ENCODE assay signal across 1 fruit fly cellular context in the genomic region with DNA sequence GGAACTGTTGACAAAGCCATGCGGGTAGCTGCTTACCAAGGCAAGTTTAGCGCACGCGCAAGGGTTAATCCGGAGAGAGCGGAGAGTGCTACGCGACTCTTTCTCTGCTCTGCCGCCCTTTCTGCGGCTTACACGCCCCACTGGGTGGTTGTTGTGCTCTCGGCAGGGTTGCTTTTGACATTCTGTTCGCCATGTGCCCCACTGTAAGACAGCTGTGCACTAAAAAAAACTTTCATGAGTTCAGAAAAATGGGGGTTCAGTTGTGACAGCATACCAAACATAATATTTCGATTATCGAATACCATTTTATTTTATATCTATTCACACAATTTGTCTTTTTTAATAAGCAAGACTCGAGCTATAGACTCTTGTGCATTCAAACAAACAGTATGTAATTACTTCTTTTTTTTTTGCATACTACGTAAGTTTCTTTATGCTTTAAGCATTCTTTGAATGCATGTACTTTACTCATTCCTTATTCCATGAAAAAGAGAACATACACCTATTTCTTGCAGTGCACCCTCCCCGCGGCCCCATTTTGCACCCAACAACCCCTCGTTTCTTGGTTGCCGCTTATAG.
TF ChIP-seq lines count a peak whose summit lies in the region.

No protein-coding gene starts in this region.

TF ChIP-seq in whole organism, embryonic, 481 proteins besides CTCF, POLR2A, EP300 and RAD21 (continued from another document and continues in another):
- TF ChIP-seq prd (optimal IDR thresholded peaks at IDR 0.05; lab: Kevin White, UChicago) (no peak), prd (GFP tag; IDR thresholded peaks at IDR 0.05; lab: Robert Waterston, UW) (peak; percentile 34; the same call in 1 of the 3 replicates), dimm (GFP tag; IDR thresholded peaks at IDR 0.05; lab: Robert Waterston, UW) (no peak), CG10959 (GFP tag; IDR thresholded peaks at IDR 0.05; lab: Robert Waterston, UW) (no peak), CG8388 (GFP tag; optimal IDR thresholded peaks at IDR 0.05; lab: Kevin White, UChicago) (peak; percentile 46), CG30020 (tag; optimal IDR thresholded peaks at IDR 0.05; lab: Kevin White, UChicago) (no peak), bbx (GFP tag; IDR thresholded peaks at IDR 0.05; lab: Robert Waterston, UW; ENCODE audit: partially characterized antibody) (no peak), CG10543 (GFP tag; optimal IDR thresholded peaks at IDR 0.05; lab: Kevin White, UChicago) (peak; percentile 76), CG9437 (GFP tag; optimal IDR thresholded peaks at IDR 0.05; lab: Kevin White, UChicago) (peak; percentile 39), Hr51 (GFP tag; optimal IDR thresholded peaks at IDR 0.05; lab: Kevin White, UChicago) (peak in 1 of 2 experiments; percentile 68), sens-2 (GFP tag; IDR thresholded peaks at IDR 0.05; lab: Robert Waterston, UW) (no peak), cad (GFP tag; optimal IDR thresholded peaks at IDR 0.05; lab: Kevin White, UChicago) (no peak), CG15479 (GFP tag; optimal IDR thresholded peaks at IDR 0.05; lab: Kevin White, UChicago) (no peak), CG1647 (GFP tag; optimal IDR thresholded peaks at IDR 0.05; lab: Kevin White, UChicago) (no peak), CG42726 (GFP tag; IDR thresholded peaks at IDR 0.05; lab: Robert Waterston, UW; ENCODE audit: partially characterized antibody) (no peak), CG17568 (GFP tag; optimal IDR thresholded peaks at IDR 0.05; lab: Kevin White, UChicago) (no peak), toy (GFP tag; IDR thresholded peaks at IDR 0.05; lab: Robert Waterston, UW) (no peak), CG9215 (GFP tag; IDR thresholded peaks at IDR 0.05; lab: Robert Waterston, UW) (peak; percentile 27; the same call in 1 of the 2 replicates), CG8281 (tag; optimal IDR thresholded peaks at IDR 0.05; lab: Kevin White, UChicago) (peak; percentile 8), Ada2b (GFP tag; IDR thresholded peaks at IDR 0.05; lab: Robert Waterston, UW) (peak; percentile 32; the same call in 1 of the 2 replicates), MTF-1 (GFP tag; optimal IDR thresholded peaks at IDR 0.05; lab: Kevin White, UChicago; ENCODE audit: borderline replicate concordance) (no peak), Gug (GFP tag; IDR thresholded peaks at IDR 0.05; lab: Robert Waterston, UW) (0 out of 4 replicates have a peak, but pooled peaks have one; percentile 8), CG7556 (GFP tag; optimal IDR thresholded peaks at IDR 0.05; lab: Kevin White, UChicago) (peak; percentile 80), Atf3 (GFP tag; optimal IDR thresholded peaks at IDR 0.05; lab: Kevin White, UChicago) (peak; percentile 10), CG13424 (tag; optimal IDR thresholded peaks at IDR 0.05; lab: Kevin White, UChicago) (peak; percentile 67), wek (GFP tag; optimal IDR thresholded peaks at IDR 0.05; lab: Kevin White, UChicago) (no peak), az2 (GFP tag; optimal IDR thresholded peaks at IDR 0.05; lab: Kevin White, UChicago) (no peak), Mrtf (GFP tag; IDR thresholded peaks at IDR 0.05; lab: Robert Waterston, UW) (no peak), ara (GFP tag; IDR thresholded peaks at IDR 0.05; lab: Robert Waterston, UW) (no peak), CG14050 (GFP tag; IDR thresholded peaks at IDR 0.05; lab: Robert Waterston, UW) (no peak), eve (GFP tag; optimal IDR thresholded peaks at IDR 0.05; lab: Kevin White, UChicago) (peak in 1 of 2 experiments; percentile 84), oc (tag; optimal IDR thresholded peaks at IDR 0.05; lab: Kevin White, UChicago) (no peak), GATAe (GFP tag; conservative IDR thresholded peaks at IDR 0.05; lab: Robert Waterston, UW) (no peak), CG14710 (tag; optimal IDR thresholded peaks at IDR 0.05; lab: Kevin White, UChicago) (no peak), stc (GFP tag; IDR thresholded peaks at IDR 0.05; lab: Robert Waterston, UW) (no peak), pum (GFP tag; optimal IDR thresholded peaks at IDR 0.05; lab: Kevin White, UChicago) (no peak), C15 (GFP tag; IDR thresholded peaks at IDR 0.05; lab: Robert Waterston, UW) (no peak), CG8924 (tag; optimal IDR thresholded peaks at IDR 0.05; lab: Kevin White, UChicago) (peak; percentile 43), CG12942 (GFP tag; optimal IDR thresholded peaks at IDR 0.05; lab: Kevin White, UChicago) (no peak), CG6854 (GFP tag; optimal IDR thresholded peaks at IDR 0.05; lab: Kevin White, UChicago) (peak; percentile 63), Tbp (GFP tag; optimal IDR thresholded peaks at IDR 0.05; lab: Kevin White, UChicago) (no peak), CG1233 (GFP tag; optimal IDR thresholded peaks at IDR 0.05; lab: Kevin White, UChicago) (peak; percentile 41), CG2202 (tag; optimal IDR thresholded peaks at IDR 0.05; lab: Kevin White, UChicago) (no peak), so (GFP tag; IDR thresholded peaks at IDR 0.05; lab: Robert Waterston, UW) (0 out of 3 replicates have a peak, but pooled peaks have one; percentile 8), HmgD (GFP tag; optimal IDR thresholded peaks at IDR 0.05; lab: Kevin White, UChicago) (no peak), fd3F (GFP tag; optimal IDR thresholded peaks at IDR 0.05; lab: Kevin White, UChicago) (peak; percentile 8), Bteb2 (GFP tag; optimal IDR thresholded peaks at IDR 0.05; lab: Kevin White, UChicago) (no peak), NfI (GFP tag; optimal IDR thresholded peaks at IDR 0.05; lab: Kevin White, UChicago) (peak; percentile 53), Elba2 (GFP tag; optimal IDR thresholded peaks at IDR 0.05; lab: Kevin White, UChicago) (no peak), tap (tag; optimal IDR thresholded peaks at IDR 0.05; lab: Kevin White, UChicago) (no peak), CG11695 (GFP tag; IDR thresholded peaks at IDR 0.05; lab: Robert Waterston, UW) (0 out of 3 replicates have a peak, but pooled peaks have one; percentile 37), CG17359 (tag; optimal IDR thresholded peaks at IDR 0.05; lab: Kevin White, UChicago) (peak; percentile 47), dmrt99B (tag; optimal IDR thresholded peaks at IDR 0.05; lab: Kevin White, UChicago) (peak; percentile 73), CG32532 (GFP tag; IDR thresholded peaks at IDR 0.05; lab: Robert Waterston, UW) (peak; percentile 30; the same call in 1 of the 2 replicates), run (tag; optimal IDR thresholded peaks at IDR 0.05; lab: Kevin White, UChicago) (peak; percentile 21), CG1603 (tag; optimal IDR thresholded peaks at IDR 0.05; lab: Kevin White, UChicago) (no peak), hkb (optimal IDR thresholded peaks at IDR 0.05; lab: Kevin White, UChicago) (no peak), hkb (GFP tag; IDR thresholded peaks at IDR 0.05; lab: Robert Waterston, UW) (peak; percentile 42; the same call in 1 of the 2 replicates), zen2 (GFP tag; IDR thresholded peaks at IDR 0.05; lab: Robert Waterston, UW; ENCODE audit: partially characterized antibody) (no peak), Hand (GFP tag; optimal IDR thresholded peaks at IDR 0.05; lab: Kevin White, UChicago) (peak; percentile 75), Taf1 (GFP tag; IDR thresholded peaks at IDR 0.05; lab: Robert Waterston, UW) (0 out of 2 replicates have a peak, but pooled peaks have one; percentile 20), disco-r (GFP tag; optimal IDR thresholded peaks at IDR 0.05; lab: Kevin White, UChicago) (no peak), ems (GFP tag; optimal IDR thresholded peaks at IDR 0.05; lab: Kevin White, UChicago) (peak; percentile 13), Fer3 (tag; optimal IDR thresholded peaks at IDR 0.05; lab: Kevin White, UChicago) (peak; percentile 55), CG15601 (tag; optimal IDR thresholded peaks at IDR 0.05; lab: Kevin White, UChicago) (peak; percentile 4), CG9797 (GFP tag; optimal IDR thresholded peaks at IDR 0.05; lab: Kevin White, UChicago) (no peak), zf30C (GFP tag; optimal IDR thresholded peaks at IDR 0.05; lab: Kevin White, UChicago) (peak; percentile 69), tx (GFP tag; optimal IDR thresholded peaks at IDR 0.05; lab: Kevin White, UChicago) (peak; percentile 25), CG1792 (GFP tag; optimal IDR thresholded peaks at IDR 0.05; lab: Kevin White, UChicago) (no peak), CG6791 (GFP tag; IDR thresholded peaks at IDR 0.05; lab: Robert Waterston, UW; ENCODE audit: partially characterized antibody) (no peak), Doc2 (GFP tag; IDR thresholded peaks at IDR 0.05; lab: Robert Waterston, UW) (no peak), Dll (GFP tag; IDR thresholded peaks at IDR 0.05; lab: Robert Waterston, UW; ENCODE audit: partially characterized antibody) (no peak), CG43689 (GFP tag; IDR thresholded peaks at IDR 0.05; lab: Robert Waterston, UW) (no peak), CG18764 (GFP tag; optimal IDR thresholded peaks at IDR 0.05; lab: Kevin White, UChicago) (no peak), dmrt11E (tag; optimal IDR thresholded peaks at IDR 0.05; lab: Kevin White, UChicago) (no peak), CG7963 (GFP tag; IDR thresholded peaks at IDR 0.05; lab: Robert Waterston, UW; ENCODE audit: partially characterized antibody) (no peak), vnd (GFP tag; IDR thresholded peaks at IDR 0.05; lab: Robert Waterston, UW; ENCODE audit: partially characterized antibody) (no peak), Dek (tag; optimal IDR thresholded peaks at IDR 0.05; lab: Kevin White, UChicago) (peak; percentile 42), CG12155 (GFP tag; optimal IDR thresholded peaks at IDR 0.05; lab: Kevin White, UChicago) (no peak), CG9609 (GFP tag; optimal IDR thresholded peaks at IDR 0.05; lab: Kevin White, UChicago) (no peak), gro (GFP tag; optimal IDR thresholded peaks at IDR 0.05; lab: Kevin White, UChicago) (no peak), CG32767 (GFP tag; IDR thresholded peaks at IDR 0.05; lab: Robert Waterston, UW) (no peak), fd96Cb (tag; optimal IDR thresholded peaks at IDR 0.05; lab: Kevin White, UChicago) (peak; percentile 35), nerfin-1 (tag; optimal IDR thresholded peaks at IDR 0.05; lab: Kevin White, UChicago) (peak; percentile 3), CG31441 (GFP tag; IDR thresholded peaks at IDR 0.05; lab: Robert Waterston, UW) (peak; percentile 48; the same call in 1 of the 2 replicates), Sox102F (GFP tag; optimal IDR thresholded peaks at IDR 0.05; lab: Kevin White, UChicago) (peak; percentile 39), YL-1 (GFP tag; optimal IDR thresholded peaks at IDR 0.05; lab: Kevin White, UChicago) (no peak), trem (tag; optimal IDR thresholded peaks at IDR 0.05; lab: Kevin White, UChicago) (no peak), croc (GFP tag; conservative IDR thresholded peaks at IDR 0.05; lab: Robert Waterston, UW) (no peak), gfzf (GFP tag; optimal IDR thresholded peaks at IDR 0.05; lab: Kevin White, UChicago) (no peak), CG17328 (GFP tag; IDR thresholded peaks at IDR 0.05; lab: Robert Waterston, UW) (0 out of 2 replicates have a peak, but pooled peaks have one; percentile 24), CG16813 (GFP tag; IDR thresholded peaks at IDR 0.05; lab: Robert Waterston, UW; ENCODE audit: partially characterized antibody) (no peak), CG10147 (GFP tag; optimal IDR thresholded peaks at IDR 0.05; lab: Kevin White, UChicago) (peak; percentile 65), sens (GFP tag; lab: Kevin White, UChicago) (peak; percentile 87), Lim3 (GFP tag; IDR thresholded peaks at IDR 0.05; lab: Robert Waterston, UW) (no peak), jumu (GFP tag; optimal IDR thresholded peaks at IDR 0.05; lab: Kevin White, UChicago) (peak; percentile 9), salm (tag; optimal IDR thresholded peaks at IDR 0.05; lab: Kevin White, UChicago) (no peak), grau (tag; optimal IDR thresholded peaks at IDR 0.05; lab: Kevin White, UChicago) (peak; percentile 61), lbe (GFP tag; optimal IDR thresholded peaks at IDR 0.05; lab: Kevin White, UChicago) (no peak), sob (GFP tag; IDR thresholded peaks at IDR 0.05; lab: Robert Waterston, UW) (peak; percentile 52; the same call in 1 of the 2 replicates), sug (tag; optimal IDR thresholded peaks at IDR 0.05; lab: Kevin White, UChicago) (peak; percentile 39), CG2116 (GFP tag; optimal IDR thresholded peaks at IDR 0.05; lab: Kevin White, UChicago) (peak; percentile 30), CG13624 (GFP tag; optimal IDR thresholded peaks at IDR 0.05; lab: Kevin White, UChicago) (peak; percentile 15), ttk (GFP tag; IDR thresholded peaks at IDR 0.05; lab: Robert Waterston, UW) (peak; percentile 39; the same call in 1 of the 2 replicates), Fer1 (GFP tag; optimal IDR thresholded peaks at IDR 0.05; lab: Kevin White, UChicago) (peak; percentile 85), sqz (GFP tag; optimal IDR thresholded peaks at IDR 0.05; lab: Kevin White, UChicago) (peak; percentile 45), B-H2 (GFP tag; optimal IDR thresholded peaks at IDR 0.05; lab: Kevin White, UChicago) (no peak), NC2β (GFP tag; optimal IDR thresholded peaks at IDR 0.05; lab: Kevin White, UChicago) (no peak), Oli (tag; optimal IDR thresholded peaks at IDR 0.05; lab: Kevin White, UChicago) (peak; percentile 47), CG12769 (tag; optimal IDR thresholded peaks at IDR 0.05; lab: Kevin White, UChicago) (no peak), CG15011 (GFP tag; optimal IDR thresholded peaks at IDR 0.05; lab: Kevin White, UChicago) (peak; percentile 49), lola (GFP tag; optimal IDR thresholded peaks at IDR 0.05; lab: Kevin White, UChicago) (no peak), Ets65A (GFP tag; lab: Kevin White, UChicago) (peak; percentile 85), Xrp1 (GFP tag; IDR thresholded peaks at IDR 0.05; lab: Robert Waterston, UW) (peak; percentile 20; the same call in 1 of the 2 replicates), inv (GFP tag; IDR thresholded peaks at IDR 0.05; lab: Robert Waterston, UW; ENCODE audit: partially characterized antibody) (no peak), CG17361 (GFP tag; IDR thresholded peaks at IDR 0.05; lab: Robert Waterston, UW) (no peak; the same call in none of the 3 replicates), ase (GFP tag; IDR thresholded peaks at IDR 0.05; lab: Robert Waterston, UW) (no peak), CG15514 (GFP tag; optimal IDR thresholded peaks at IDR 0.05; lab: Kevin White, UChicago) (peak; percentile 21), abd-A (tag; optimal IDR thresholded peaks at IDR 0.05; lab: Kevin White, UChicago) (peak; percentile 69), CG2875 (GFP tag; optimal IDR thresholded peaks at IDR 0.05; lab: Kevin White, UChicago) (peak; percentile 6), tio (GFP tag; optimal IDR thresholded peaks at IDR 0.05; lab: Kevin White, UChicago) (peak; percentile 2), cwo (GFP tag; optimal IDR thresholded peaks at IDR 0.05; lab: Kevin White, UChicago) (peak; percentile 61), CG16815 (GFP tag; optimal IDR thresholded peaks at IDR 0.05; lab: Kevin White, UChicago) (peak; percentile 18), BtbVII (GFP tag; optimal IDR thresholded peaks at IDR 0.05; lab: Kevin White, UChicago) (peak; percentile 56)
